Worm (Caenorhabditis elegans) whole organism, L3 larva: ENCODE measurements around the gene str-193.

Source experiments
- aly-2 ChIP-seq: fragments of 150-350 bp; optimal IDR thresholded peaks from 2 replicates; lab custom pipeline; 2014; ENCODE audit warnings: missing biosample characterization, missing genetic modification characterization
- ama-1 ChIP-seq: fragments of 150-350 bp; optimal IDR thresholded peaks from 2 replicates; lab custom pipeline; 2018
- ceh-16 ChIP-seq: sonication (generic microtip); optimal IDR thresholded peaks from 2 replicates; lab custom pipeline; 2017; ENCODE audit warnings: missing biosample characterization, missing genetic modification characterization
- ceh-82 ChIP-seq: fragments of 150-350 bp; optimal IDR thresholded peaks from 2 replicates; lab custom pipeline; 2014; ENCODE audit warnings: missing biosample characterization, missing genetic modification characterization
- ceh-9 ChIP-seq: sonication (generic microtip); optimal IDR thresholded peaks from 2 replicates; lab custom pipeline; 2018; ENCODE audit warnings: missing biosample characterization, missing genetic modification characterization
- daf-12 ChIP-seq: fragments of 150-350 bp; optimal IDR thresholded peaks from 2 replicates; lab custom pipeline; 2014; ENCODE audit warnings: missing biosample characterization, missing genetic modification reagents, missing genetic modification characterization
- eor-1 ChIP-seq, 2 experiments: fragments of 150-350 bp; optimal IDR thresholded peaks; 2 replicates each; lab custom pipeline; 2014 to 2018; ENCODE audit warnings: missing biosample characterization in 2 of 2, missing genetic modification characterization in 2 of 2
- fkh-2 ChIP-seq: fragments of 150-350 bp; optimal IDR thresholded peaks from 2 replicates; lab custom pipeline; 2014; ENCODE audit warnings: missing biosample characterization, missing genetic modification reagents, missing genetic modification characterization
- nhr-12 ChIP-seq: fragments of 150-350 bp; optimal IDR thresholded peaks from 2 replicates; lab custom pipeline; 2014; ENCODE audit warnings: missing biosample characterization, missing genetic modification characterization
- nhr-237 ChIP-seq: fragments of 150-350 bp; optimal IDR thresholded peaks from 2 replicates; lab custom pipeline; 2014; ENCODE audit warnings: missing biosample characterization, missing genetic modification characterization
- snpc-4 ChIP-seq: fragments of 150-350 bp; optimal IDR thresholded peaks from 2 replicates; lab custom pipeline; 2014; ENCODE audit warnings: missing biosample characterization, missing genetic modification characterization
- unc-62 ChIP-seq: fragments of 150-350 bp; sonication (generic microtip); optimal IDR thresholded peaks from 4 replicates; lab custom pipeline; 2014; ENCODE audit warnings: missing biosample characterization, missing genetic modification reagents, missing genetic modification characterization
- ztf-11 ChIP-seq: fragments of 150-350 bp; optimal IDR thresholded peaks from 2 replicates; lab custom pipeline; 2014; ENCODE audit warnings: missing biosample characterization, missing genetic modification characterization

DNA sequence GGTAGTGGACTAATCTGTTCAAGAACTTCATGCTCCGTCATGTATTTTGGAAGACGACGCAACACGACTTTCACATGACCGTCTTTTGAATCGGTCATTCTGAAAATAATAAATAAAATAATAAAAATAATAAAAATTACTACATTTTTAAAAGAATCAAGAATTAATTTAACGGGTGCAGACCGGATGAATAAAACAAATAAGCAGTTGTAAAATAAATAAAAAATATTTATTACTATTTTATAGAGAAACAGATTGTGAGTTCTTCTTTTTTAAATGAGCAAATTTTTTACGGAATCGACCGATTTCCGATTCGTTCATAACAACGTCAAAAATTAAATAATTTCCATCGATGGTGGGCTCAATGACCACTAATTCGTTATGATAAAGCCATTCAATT, 44.0 kb downstream of the str-193 start, which contains the start of gene smg-4:
- TF ChIP-seq daf-12 (tag; lab: Kevin White, UChicago) (no peak), ztf-11 (tag; lab: Kevin White, UChicago) (no peak), nhr-237 (tag; lab: Kevin White, UChicago) (no peak), ceh-9 (no peak), fkh-2 (tag; lab: Kevin White, UChicago) (no peak), ceh-16 (tag; lab: Kevin White, UChicago) (no peak), ama-1 (lab: Kevin White, UChicago) (no peak), aly-2 (tag; lab: Kevin White, UChicago) (no peak), unc-62 (GFP tag; lab: Kevin White, UChicago) (no peak), nhr-12 (tag; lab: Kevin White, UChicago) (no peak), ceh-82 (tag; lab: Kevin White, UChicago) (no peak), snpc-4 (tag; lab: Kevin White, UChicago) (no peak), eor-1 (tag; optimal IDR thresholded peaks at IDR 0.05; lab: Kevin White, UChicago) (no peak)
